Worm (Caenorhabditis elegans) whole organism, L4/young adult: Measurements from ENCODE around the gene T28C6.5.

ENCODE experiments used
- W03F9.2 ChIP-seq: fragments of 150-350 bp; optimal IDR thresholded peaks from 2 replicates; lab custom pipeline; 2014; ENCODE audit warnings: missing biosample characterization, missing genetic modification characterization
- dao-5 ChIP-seq: sonication (generic microtip); optimal IDR thresholded peaks from 2 replicates; lab custom pipeline; 2016; ENCODE audit warnings: missing genotype, missing genetic modification characterization, moderate library complexity, missing compliant biosample characterization
- him-1 ChIP-seq: sonication (generic microtip); optimal IDR thresholded peaks from 2 replicates; lab custom pipeline; 2016; ENCODE audit warnings: missing genotype, missing genetic modification reagents, missing genetic modification characterization, missing compliant biosample characterization

Gene T28C6.5

DNA sequence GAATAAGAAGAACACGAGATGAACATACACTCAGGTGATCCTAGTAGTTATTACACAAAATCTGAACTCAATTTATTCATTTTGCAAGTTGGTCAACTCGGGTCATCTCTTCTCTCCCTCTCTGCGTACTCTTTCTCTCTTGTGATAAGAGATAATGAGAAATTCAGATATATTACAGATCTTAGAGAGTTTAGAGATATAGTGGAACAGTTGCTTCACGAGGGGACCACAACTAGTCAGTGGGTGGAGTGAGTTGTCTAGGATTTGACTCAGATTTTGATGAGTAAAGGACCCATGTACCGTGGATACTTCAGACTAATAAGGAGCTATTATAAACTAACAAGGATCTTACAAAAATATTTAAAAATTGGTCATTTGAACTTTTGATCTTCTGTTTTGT, 7.6 kb upstream of the T28C6.5 start, which contains the start of gene exc-5:
exc-5 (minus strand) TSS at position 57 of the 400 bp plus-strand sequence.
- TF ChIP-seq him-1 (tag; lab: Kevin White, UChicago) (no peak), W03F9.2 (tag; lab: Kevin White, UChicago) (no peak), dao-5 (tag; lab: Kevin White, UChicago) (no peak)

ce11 chrIV:8815162-8815561, 6.1 kb upstream of the T28C6.5 start:
- TF ChIP-seq dao-5 (tag; lab: Kevin White, UChicago): no peak
- TF ChIP-seq him-1 (tag; lab: Kevin White, UChicago): no peak
- TF ChIP-seq W03F9.2 (tag; lab: Kevin White, UChicago): no peak

- TF ChIP-seq him-1 (tag; lab: Kevin White, UChicago): no peak
- no peak for TF ChIP-seq dao-5 (tag; lab: Kevin White, UChicago)
- no peak for TF ChIP-seq W03F9.2 (tag; lab: Kevin White, UChicago)
These were observed 5.2 kb upstream of the T28C6.5 start, which contains the start of gene grsp-2 for ce11 chrIV:8816029-8816428. grsp-2 (plus strand) TSS chrIV:8816329.

ce11 chrIV:8816617-8817016, 4.6 kb upstream of the T28C6.5 start:
- TF ChIP-seq dao-5 (tag; lab: Kevin White, UChicago): no peak
- TF ChIP-seq W03F9.2 (tag; lab: Kevin White, UChicago): no peak
- no peak for TF ChIP-seq him-1 (tag; lab: Kevin White, UChicago)

DNA sequence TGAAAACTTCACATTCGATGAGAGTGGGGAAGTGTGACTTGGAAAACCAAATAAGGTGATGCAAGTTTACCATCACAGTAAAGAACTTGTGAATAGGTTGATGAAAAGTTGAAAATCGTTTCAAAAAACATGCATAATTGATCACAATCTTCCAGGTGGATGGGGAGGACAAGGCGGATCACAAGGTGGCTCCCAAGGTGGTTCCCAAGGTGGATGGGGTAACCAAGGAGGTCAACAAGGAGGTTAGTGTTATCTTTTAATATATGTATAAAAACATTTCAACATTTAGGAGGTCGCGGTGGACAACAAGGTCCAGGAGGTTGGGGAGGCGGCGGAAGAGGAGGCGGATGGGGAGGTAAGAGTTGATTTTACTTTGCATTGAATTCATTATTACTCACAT, 3.6 kb upstream of the T28C6.5 start, which contains the start of gene T28C6.10:
T28C6.10 (plus strand) TSS at position 301 of the 400 bp plus-strand sequence.
- TF ChIP-seq W03F9.2 (tag; lab: Kevin White, UChicago) (no peak), dao-5 (tag; lab: Kevin White, UChicago) (no peak), him-1 (tag; lab: Kevin White, UChicago) (no peak)

ce11 chrIV:8819471-8819870, 1.8 kb upstream of the T28C6.5 start:
- no peak for TF ChIP-seq W03F9.2 (tag; lab: Kevin White, UChicago)
- TF ChIP-seq him-1 (tag; lab: Kevin White, UChicago): no peak
- no peak for TF ChIP-seq dao-5 (tag; lab: Kevin White, UChicago)

DNA sequence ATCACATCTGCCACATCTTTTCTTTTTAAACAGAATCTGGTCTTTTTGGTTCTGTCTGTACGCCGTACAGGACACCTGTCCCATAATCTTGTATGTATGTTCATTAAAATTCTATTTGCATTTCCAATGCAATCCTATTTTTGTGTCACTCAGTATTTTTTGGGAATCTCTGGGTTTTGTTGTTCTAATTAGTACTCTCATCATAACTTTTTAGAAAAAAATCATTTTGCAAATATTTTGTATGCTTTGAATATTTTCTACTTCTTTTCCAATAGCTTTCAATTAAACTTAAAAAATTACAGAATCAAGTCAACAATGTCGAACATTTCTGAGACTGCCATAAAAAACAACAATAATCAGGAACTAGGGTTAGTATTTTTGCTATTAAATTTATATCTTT, 1.2 kb upstream of the T28C6.5 start, which contains the start of gene T28C6.3:
T28C6.3 (plus strand) TSS at position 301 of the 400 bp plus-strand sequence.
- TF ChIP-seq dao-5 (tag; lab: Kevin White, UChicago) (no peak), him-1 (tag; lab: Kevin White, UChicago) (no peak), W03F9.2 (tag; lab: Kevin White, UChicago) (no peak)

ce11 chrIV:8822598-8822997, 1.4 kb downstream of the T28C6.5 start:
- no peak for TF ChIP-seq him-1 (tag; lab: Kevin White, UChicago)
- no peak for TF ChIP-seq W03F9.2 (tag; lab: Kevin White, UChicago)
- no peak for TF ChIP-seq dao-5 (tag; lab: Kevin White, UChicago)

ce11 chrIV:8824145-8824833, 3.0 kb downstream of the T28C6.5 start, which contains the start of the genes col-117 and col-3:
col-117 (minus strand) TSS chrIV:8824195.
col-3 (plus strand) TSS chrIV:8824783.
- TF ChIP-seq W03F9.2 (tag; lab: Kevin White, UChicago) (no peak), him-1 (tag; lab: Kevin White, UChicago) (no peak), dao-5 (tag; lab: Kevin White, UChicago) (no peak)

DNA sequence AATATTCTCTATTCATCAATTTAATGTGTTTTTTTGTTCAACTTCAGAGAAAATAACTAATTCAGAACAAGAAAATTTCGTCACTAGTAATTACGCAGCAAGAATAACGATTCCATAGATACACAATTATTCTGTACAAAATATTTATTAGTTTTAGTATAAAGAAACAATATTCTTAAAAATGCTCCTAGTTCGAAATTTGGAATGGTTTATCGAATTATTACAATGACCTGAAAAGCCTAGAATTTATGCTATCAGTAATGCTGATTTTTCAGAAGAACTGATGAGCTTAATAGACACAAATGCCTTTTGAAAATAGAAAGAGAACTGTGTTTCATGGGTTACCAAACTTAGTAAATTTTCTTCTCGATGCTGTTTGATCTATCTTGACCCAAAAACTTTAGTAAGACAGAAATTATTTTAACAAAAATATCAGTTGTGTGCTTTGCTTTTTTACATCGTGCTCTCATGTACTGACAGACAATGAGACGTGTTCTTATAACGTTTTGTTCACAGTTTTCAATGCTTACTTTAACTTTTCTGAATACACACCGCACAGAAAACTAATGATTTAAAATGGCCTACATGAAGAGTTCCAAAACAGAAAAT, 4.9 kb downstream of the T28C6.5 start:
- no peak for TF ChIP-seq W03F9.2 (tag; lab: Kevin White, UChicago)
- no peak for TF ChIP-seq him-1 (tag; lab: Kevin White, UChicago)
- no peak for TF ChIP-seq dao-5 (tag; lab: Kevin White, UChicago)

ce11 chrIV:8826606-8827000, 5.4 kb downstream of the T28C6.5 start:
- TF ChIP-seq him-1 (tag; lab: Kevin White, UChicago): no peak
- TF ChIP-seq dao-5 (tag; lab: Kevin White, UChicago): no peak
- TF ChIP-seq W03F9.2 (tag; lab: Kevin White, UChicago): no peak

- TF ChIP-seq dao-5 (tag; lab: Kevin White, UChicago) (no peak), W03F9.2 (tag; lab: Kevin White, UChicago) (no peak), him-1 (tag; lab: Kevin White, UChicago) (no peak)
These were observed 6.3 kb downstream of the T28C6.5 start, which contains the start of gene T28C6.7 for ce11 chrIV:8827500-8827899. T28C6.7 (plus strand) TSS chrIV:8827800.

DNA sequence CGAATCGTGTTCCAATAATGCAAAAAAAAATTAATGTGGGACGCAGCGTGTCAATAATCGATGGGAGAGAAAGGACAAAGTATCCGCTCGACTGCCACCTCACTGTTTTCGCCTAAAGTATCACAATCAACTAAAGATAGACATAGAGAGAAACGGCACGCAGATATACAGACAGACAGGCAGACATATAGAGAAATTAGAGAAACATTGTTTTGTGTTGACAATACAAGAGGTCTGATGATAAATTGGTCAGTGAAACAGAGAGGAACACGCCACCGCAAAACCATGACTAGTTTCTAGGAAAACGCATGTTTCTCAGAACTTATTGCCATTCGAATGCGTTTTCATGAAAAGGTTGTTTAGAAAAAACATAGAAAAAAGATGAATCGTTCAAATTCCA, 9.3 kb downstream of the T28C6.5 start, which contains the start of gene T28C6.8:
T28C6.8 (minus strand) TSS at position 137 of the 400 bp plus-strand sequence.
- TF ChIP-seq W03F9.2 (tag; lab: Kevin White, UChicago): no peak
- TF ChIP-seq him-1 (tag; lab: Kevin White, UChicago): no peak
- no peak for TF ChIP-seq dao-5 (tag; lab: Kevin White, UChicago)
